Worm (Caenorhabditis elegans): ENCODE measurements around the gene C48D1.5.

Gene C48D1.5

ce11 chrIV:13238943-13239861 is 17.4 kb downstream of the C48D1.5 start, which contains the start of gene tag-115:
TSS of gene tag-115 (minus strand) at chrIV:13239414.
- TF ChIP-seq madf-2 (tag; optimal IDR thresholded peaks at IDR 0.05) (no peak), ceh-22 (tag; optimal IDR thresholded peaks at IDR 0.05) (no peak), C08G9.2 (tag; optimal IDR thresholded peaks at IDR 0.05) (no peak), ceh-14 (tag; optimal IDR thresholded peaks at IDR 0.05) (no peak), ztf-16 (tag; optimal IDR thresholded peaks at IDR 0.05) (no peak), mec-3 (tag; optimal IDR thresholded peaks at IDR 0.05; ENCODE audit: borderline replicate concordance) (no peak), dmd-4 (tag; optimal IDR thresholded peaks at IDR 0.05; ENCODE audit: borderline replicate concordance) (no peak), Y22D7AL.16 (tag; optimal IDR thresholded peaks at IDR 0.05) (no peak)

DNA sequence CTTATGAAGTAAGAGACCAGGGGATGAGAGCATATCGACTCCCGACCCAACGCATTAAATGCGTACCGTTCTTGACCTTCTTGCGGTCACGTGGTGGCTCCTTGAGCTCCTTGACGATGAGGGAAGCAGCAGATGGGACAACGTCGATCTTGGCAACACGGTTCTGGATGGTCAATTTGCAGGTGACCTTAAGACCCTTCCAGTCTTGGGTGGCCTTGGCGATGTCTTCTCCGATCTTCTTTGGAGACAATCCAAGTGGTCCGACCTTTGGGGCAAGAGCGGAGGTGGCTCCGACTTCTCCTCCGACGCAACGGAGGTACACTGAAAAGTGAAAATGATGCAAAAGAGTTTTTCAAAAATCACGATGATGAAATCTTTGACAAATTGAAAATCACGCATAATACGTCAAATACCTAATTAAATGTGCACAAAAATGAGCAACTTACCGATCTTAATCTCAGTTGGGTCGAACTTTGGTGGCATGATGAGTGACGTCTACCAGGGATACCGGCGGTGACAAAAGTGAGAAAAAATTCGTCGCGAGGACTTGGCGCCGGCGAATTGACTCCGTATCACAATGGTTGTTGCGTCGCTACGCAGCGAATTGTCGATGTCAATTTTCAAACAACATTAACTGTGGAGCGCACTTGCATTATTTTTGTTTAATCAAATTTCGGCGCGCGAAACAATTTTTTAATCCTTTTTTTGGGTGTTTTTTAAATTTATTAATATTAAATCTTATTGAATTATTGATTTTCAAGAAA is 18.5 kb downstream of the C48D1.5 start, which contains the start of gene rpl-12:
Gene rpl-12, minus strand, starts transcription at position 574 of the 764 bp plus-strand sequence.
- no peak for TF ChIP-seq zip-5 (tag; optimal IDR thresholded peaks at IDR 0.05)
- TF ChIP-seq eyg-1 (tag; optimal IDR thresholded peaks at IDR 0.05), result peak; percentile 4
- peak; percentile 94 for TF ChIP-seq tbx-2 (tag; optimal IDR thresholded peaks at IDR 0.05)
- TF ChIP-seq elt-2 (tag; optimal IDR thresholded peaks at IDR 0.05), result peak; percentile 84
- no peak for TF ChIP-seq ztf-16 (tag; optimal IDR thresholded peaks at IDR 0.05)
- TF ChIP-seq pag-3 (tag; optimal IDR thresholded peaks at IDR 0.05; ENCODE audit: borderline replicate concordance), result no peak
- TF ChIP-seq pqm-1 (tag; optimal IDR thresholded peaks at IDR 0.05), result peak; percentile 59
- peak; percentile 66 for TF ChIP-seq hlh-30 (tag; optimal IDR thresholded peaks at IDR 0.05; ENCODE audit: insufficient read depth)
- TF ChIP-seq elt-4 (tag; optimal IDR thresholded peaks at IDR 0.05), result no peak
- peak; percentile 94 for TF ChIP-seq ceh-18 (tag; optimal IDR thresholded peaks at IDR 0.05)
- TF ChIP-seq pax-1 (tag; optimal IDR thresholded peaks at IDR 0.05), result peak; percentile 75
- no peak for TF ChIP-seq tbx-7 (tag; optimal IDR thresholded peaks at IDR 0.05)
- peak; percentile 82 for TF ChIP-seq unc-86 (tag; optimal IDR thresholded peaks at IDR 0.05)
- TF ChIP-seq mec-3 (tag; optimal IDR thresholded peaks at IDR 0.05; ENCODE audit: borderline replicate concordance), result no peak
- peak; percentile 100 for TF ChIP-seq unc-42 (tag; optimal IDR thresholded peaks at IDR 0.05)
- TF ChIP-seq ahr-1 (tag; optimal IDR thresholded peaks at IDR 0.05), result no peak
- peak; percentile 27 for TF ChIP-seq ttx-3 (tag; optimal IDR thresholded peaks at IDR 0.05)
- TF ChIP-seq unc-3 (GFP tag; conservative IDR thresholded peaks at IDR 0.05), result no peak
- peak; percentile 70 for TF ChIP-seq unc-3 (tag; optimal IDR thresholded peaks at IDR 0.05)
- TF ChIP-seq lin-11 (tag; optimal IDR thresholded peaks at IDR 0.05), result peak; percentile 11
- TF ChIP-seq hlh-13 (GFP tag; optimal IDR thresholded peaks at IDR 0.05), result peak; percentile 8
- no peak for TF ChIP-seq fkh-6 (tag; optimal IDR thresholded peaks at IDR 0.05)
- TF ChIP-seq ets-4 (tag; optimal IDR thresholded peaks at IDR 0.05), result peak; percentile 63
- TF ChIP-seq T23F11.4 (GFP tag; optimal IDR thresholded peaks at IDR 0.05), result peak; percentile 26
- peak; percentile 73 for TF ChIP-seq pros-1 (tag; optimal IDR thresholded peaks at IDR 0.05)
- no peak for TF ChIP-seq ceh-19 (GFP tag; optimal IDR thresholded peaks at IDR 0.05)
- TF ChIP-seq rnt-1 (tag; optimal IDR thresholded peaks at IDR 0.05), result peak; percentile 73
- peak; percentile 92 for TF ChIP-seq ceh-14 (tag; optimal IDR thresholded peaks at IDR 0.05)
- TF ChIP-seq ceh-30 (tag; optimal IDR thresholded peaks at IDR 0.05), result no peak
- TF ChIP-seq ama-1 (optimal IDR thresholded peaks at IDR 0.05), result no peak
- TF ChIP-seq dve-1 (tag; optimal IDR thresholded peaks at IDR 0.05), result peak; percentile 83
- TF ChIP-seq hlh-15 (tag; optimal IDR thresholded peaks at IDR 0.05), result no peak
- peak; percentile 92 for TF ChIP-seq nfya-1 (tag; optimal IDR thresholded peaks at IDR 0.05)
- peak; percentile 62 for TF ChIP-seq pha-2 (tag; optimal IDR thresholded peaks at IDR 0.05)
- TF ChIP-seq ceh-34 (tag; optimal IDR thresholded peaks at IDR 0.05), result peak; percentile 98
- TF ChIP-seq lim-6 (tag; optimal IDR thresholded peaks at IDR 0.05), result peak; percentile 24
- TF ChIP-seq ceh-31 (tag; optimal IDR thresholded peaks at IDR 0.05), result peak; percentile 92
- peak; percentile 33 for TF ChIP-seq pha-4 (tag; optimal IDR thresholded peaks at IDR 0.05)
- TF ChIP-seq sox-2 (GFP tag; IDR thresholded peaks at IDR 0.05), result peak; percentile 80
- no peak for TF ChIP-seq ceh-22 (tag; optimal IDR thresholded peaks at IDR 0.05)
- peak; percentile 93 for TF ChIP-seq ref-2 (tag; optimal IDR thresholded peaks at IDR 0.05)
- peak; percentile 80 for TF ChIP-seq fax-1 (tag; optimal IDR thresholded peaks at IDR 0.05)
- no peak for TF ChIP-seq che-1 (tag; optimal IDR thresholded peaks at IDR 0.05)
